Worm (Caenorhabditis elegans): ENCODE data around the gene pcrg-1.

The pcrg-1 gene

ce11 chrII:7228646-7229200, 28.4 kb downstream of the pcrg-1 start, which contains the start of gene F32A5.4:
Gene F32A5.4, plus strand, starts transcription at chrII:7229150.
- TF ChIP-seq cnd-1 (tag; optimal IDR thresholded peaks at IDR 0.05): no peak
- no peak for TF ChIP-seq blmp-1 (tag; optimal IDR thresholded peaks at IDR 0.05)
- TF ChIP-seq ceh-83 (GFP tag; optimal IDR thresholded peaks at IDR 0.05): no peak
- TF ChIP-seq hlh-1 (tag; optimal IDR thresholded peaks at IDR 0.05): no peak
- TF ChIP-seq bed-3 (GFP tag; optimal IDR thresholded peaks at IDR 0.05): no peak
- TF ChIP-seq pha-4 (tag; optimal IDR thresholded peaks at IDR 0.05): no peak
- no peak for TF ChIP-seq nhr-28 (tag; optimal IDR thresholded peaks at IDR 0.05)
- TF ChIP-seq ztf-11 (tag; optimal IDR thresholded peaks at IDR 0.05): no peak
- no peak for TF ChIP-seq mep-1 (tag; optimal IDR thresholded peaks at IDR 0.05)
- no peak for TF ChIP-seq sptf-1 (tag; optimal IDR thresholded peaks at IDR 0.05)
- no peak for TF ChIP-seq sem-2 (GFP tag; optimal IDR thresholded peaks at IDR 0.05)
- TF ChIP-seq ceh-43 (GFP tag; optimal IDR thresholded peaks at IDR 0.05): no peak
- TF ChIP-seq ham-2 (GFP tag; optimal IDR thresholded peaks at IDR 0.05): no peak
- TF ChIP-seq mab-5 (tag; optimal IDR thresholded peaks at IDR 0.05): no peak
- TF ChIP-seq mls-2 (tag; optimal IDR thresholded peaks at IDR 0.05): no peak
- TF ChIP-seq unc-120 (tag; optimal IDR thresholded peaks at IDR 0.05; ENCODE audit: poor library complexity, severe bottlenecking): no peak

- TF ChIP-seq hlh-1 (tag; optimal IDR thresholded peaks at IDR 0.05) (no peak), nhr-2 (tag; optimal IDR thresholded peaks at IDR 0.05) (no peak), elt-1 (tag; optimal IDR thresholded peaks at IDR 0.05; ENCODE audit: borderline replicate concordance, insufficient read depth) (no peak), cnd-1 (tag; optimal IDR thresholded peaks at IDR 0.05) (no peak), M03D4.4 (tag; optimal IDR thresholded peaks at IDR 0.05) (no peak), sem-2 (GFP tag; optimal IDR thresholded peaks at IDR 0.05) (no peak), ces-1 (GFP tag; optimal IDR thresholded peaks at IDR 0.05) (no peak)
Observed at ce11 chrII:7230684-7231083, 30.3 kb downstream of the pcrg-1 start.

- no peak for TF ChIP-seq zip-8 (tag; optimal IDR thresholded peaks at IDR 0.05)
- TF ChIP-seq drap-1 (GFP tag; optimal IDR thresholded peaks at IDR 0.05): no peak
- TF ChIP-seq nhr-237 (tag; optimal IDR thresholded peaks at IDR 0.05): no peak
- no peak for TF ChIP-seq nhr-12 (tag; optimal IDR thresholded peaks at IDR 0.05)
- no peak for TF ChIP-seq mls-2 (tag; optimal IDR thresholded peaks at IDR 0.05)
- TF ChIP-seq bed-3 (GFP tag; optimal IDR thresholded peaks at IDR 0.05): no peak
- TF ChIP-seq unc-62 (GFP tag; optimal IDR thresholded peaks at IDR 0.05): no peak
- no peak for TF ChIP-seq cnd-1 (tag; optimal IDR thresholded peaks at IDR 0.05)
- TF ChIP-seq mep-1 (tag; optimal IDR thresholded peaks at IDR 0.05): no peak
- no peak for TF ChIP-seq ces-1 (GFP tag; optimal IDR thresholded peaks at IDR 0.05)
- TF ChIP-seq M03D4.4 (tag; optimal IDR thresholded peaks at IDR 0.05): no peak
- TF ChIP-seq hlh-1 (tag; optimal IDR thresholded peaks at IDR 0.05): no peak
Observed at ce11 chrII:7231951-7232350, 31.6 kb downstream of the pcrg-1 start.

ce11 chrII:7232517-7232916, 32.2 kb downstream of the pcrg-1 start, which contains the start of gene ctsa-3.1:
Gene ctsa-3.1, plus strand, starts transcription at chrII:7232853.
- TF ChIP-seq lin-32 (GFP tag; optimal IDR thresholded peaks at IDR 0.05): no peak

- TF ChIP-seq cnd-1 (tag; optimal IDR thresholded peaks at IDR 0.05): no peak
- TF ChIP-seq drap-1 (GFP tag; optimal IDR thresholded peaks at IDR 0.05): no peak
- TF ChIP-seq nhr-76 (tag; optimal IDR thresholded peaks at IDR 0.05): no peak
- TF ChIP-seq ceh-43 (GFP tag; optimal IDR thresholded peaks at IDR 0.05): no peak
- no peak for TF ChIP-seq mls-2 (tag; optimal IDR thresholded peaks at IDR 0.05)
- no peak for TF ChIP-seq lin-32 (GFP tag; optimal IDR thresholded peaks at IDR 0.05)
- no peak for TF ChIP-seq bed-3 (GFP tag; optimal IDR thresholded peaks at IDR 0.05)
- TF ChIP-seq ceh-83 (GFP tag; optimal IDR thresholded peaks at IDR 0.05): no peak
- no peak for TF ChIP-seq nhr-12 (tag; optimal IDR thresholded peaks at IDR 0.05)
- TF ChIP-seq zip-8 (tag; optimal IDR thresholded peaks at IDR 0.05): no peak
- TF ChIP-seq M03D4.4 (tag; optimal IDR thresholded peaks at IDR 0.05): no peak
- TF ChIP-seq mep-1 (tag; optimal IDR thresholded peaks at IDR 0.05): no peak
- no peak for TF ChIP-seq ztf-11 (tag; optimal IDR thresholded peaks at IDR 0.05)
- no peak for TF ChIP-seq elt-1 (tag; optimal IDR thresholded peaks at IDR 0.05; ENCODE audit: borderline replicate concordance, insufficient read depth)
- TF ChIP-seq pha-4 (tag; optimal IDR thresholded peaks at IDR 0.05): no peak
- TF ChIP-seq ham-2 (GFP tag; optimal IDR thresholded peaks at IDR 0.05): no peak
- no peak for TF ChIP-seq ces-1 (GFP tag; optimal IDR thresholded peaks at IDR 0.05)
Observed at ce11 chrII:7233274-7233673, 32.9 kb downstream of the pcrg-1 start.

- TF ChIP-seq elt-3 (tag; optimal IDR thresholded peaks at IDR 0.05) (no peak), bed-3 (GFP tag; optimal IDR thresholded peaks at IDR 0.05) (no peak), lin-13 (tag; optimal IDR thresholded peaks at IDR 0.05) (no peak), lsy-2 (tag; optimal IDR thresholded peaks at IDR 0.05) (no peak), nhr-2 (tag; optimal IDR thresholded peaks at IDR 0.05) (no peak), mab-5 (tag; optimal IDR thresholded peaks at IDR 0.05) (no peak), flh-1 (GFP tag; optimal IDR thresholded peaks at IDR 0.05) (no peak), sptf-1 (tag; optimal IDR thresholded peaks at IDR 0.05) (no peak), zip-8 (tag; optimal IDR thresholded peaks at IDR 0.05) (no peak), unc-62 (GFP tag; optimal IDR thresholded peaks at IDR 0.05) (no peak), nhr-237 (tag; optimal IDR thresholded peaks at IDR 0.05) (no peak), mep-1 (tag; optimal IDR thresholded peaks at IDR 0.05) (no peak), lin-32 (GFP tag; optimal IDR thresholded peaks at IDR 0.05) (no peak), unc-39 (tag; optimal IDR thresholded peaks at IDR 0.05) (no peak), mls-2 (tag; optimal IDR thresholded peaks at IDR 0.05) (no peak), ham-2 (GFP tag; optimal IDR thresholded peaks at IDR 0.05) (no peak), ces-1 (GFP tag; optimal IDR thresholded peaks at IDR 0.05) (no peak)
Observed at ce11 chrII:7236937-7237336, 36.6 kb downstream of the pcrg-1 start.

Data from whole organism, mixed stage, embryonic.